Fruit fly (Drosophila melanogaster): ENCODE results near the gene Tob.
A peak's percentile ranks its signal among the peaks of the same experiment; 100 is the strongest.

DNA sequence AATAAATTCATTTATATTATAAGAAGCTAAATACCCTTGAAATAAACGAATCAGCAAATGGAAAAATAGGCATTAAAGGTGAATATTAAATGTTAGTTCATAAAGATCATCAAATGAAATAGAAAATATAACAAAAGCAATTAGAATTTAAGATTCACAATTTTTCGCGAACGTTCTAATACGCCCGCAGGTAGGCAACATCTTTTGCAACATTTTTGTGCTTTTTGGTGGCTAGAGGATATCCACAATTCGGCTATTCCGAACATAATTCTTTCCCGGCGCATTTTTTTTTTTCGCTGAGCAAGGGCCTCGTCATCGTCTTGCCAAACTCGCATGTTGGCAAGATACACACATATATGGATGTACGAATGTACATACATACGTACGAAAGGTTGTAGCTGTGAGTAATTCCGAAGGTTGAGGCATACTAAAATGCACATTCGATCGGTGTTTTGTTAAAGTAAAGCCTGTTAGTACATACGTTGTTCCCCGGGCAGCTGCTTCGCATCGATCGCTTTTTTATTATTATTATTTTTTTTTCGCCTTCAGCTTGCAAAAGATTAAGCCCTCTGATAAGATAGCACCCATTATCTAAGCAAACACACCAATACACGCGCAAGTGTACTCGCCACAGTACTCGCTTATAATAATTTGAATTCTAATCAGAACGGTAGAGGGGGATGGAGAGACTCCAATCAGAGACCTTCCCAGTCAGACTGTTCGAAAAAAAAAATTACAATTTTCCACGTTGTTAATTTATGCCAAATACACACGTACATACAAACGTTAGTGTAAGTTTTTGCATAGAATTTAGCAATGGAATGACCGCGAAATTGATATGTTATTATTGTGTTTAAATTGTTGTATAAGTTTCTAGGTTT lies 11.3 kb upstream of the Tob start:
- peak; percentile 45 for TF ChIP-seq CG10631 (GFP tag; optimal IDR thresholded peaks at IDR 0.05)
- TF ChIP-seq CG6792 (GFP tag; optimal IDR thresholded peaks at IDR 0.05) = peak; percentile 50
- TF ChIP-seq dac (GFP tag; optimal IDR thresholded peaks at IDR 0.05) = no peak
- peak; percentile 4 for TF ChIP-seq Lpt (GFP tag; optimal IDR thresholded peaks at IDR 0.05)

All from whole organism, prepupa.